Worm (Caenorhabditis elegans): ENCODE measurements around the gene mrg-1.

Gene mrg-1

DNA sequence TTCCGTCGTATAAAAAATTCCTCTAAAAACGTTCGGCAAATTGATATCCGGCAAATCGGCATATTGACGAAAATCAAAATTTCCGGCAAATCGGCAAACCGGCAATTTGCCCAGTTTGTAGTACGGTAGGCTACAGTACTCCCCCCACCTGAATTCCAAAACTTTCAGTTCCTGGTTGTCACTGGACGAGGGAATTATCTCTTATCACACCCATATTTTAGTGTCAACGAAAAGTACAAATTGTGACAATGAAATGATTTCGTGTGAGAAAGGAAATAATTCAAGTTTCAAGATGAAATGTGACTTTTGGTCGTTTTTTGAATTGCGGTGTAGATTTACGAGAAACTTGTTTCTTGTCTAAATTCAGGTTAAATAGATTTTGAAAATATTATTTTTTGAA is 41.4 kb downstream of the mrg-1 start:
- no peak for TF ChIP-seq elt-1 (tag; optimal IDR thresholded peaks at IDR 0.05)
- peak; percentile 28 for TF ChIP-seq fos-1 (tag; optimal IDR thresholded peaks at IDR 0.05)
- peak; percentile 65 for TF ChIP-seq sma-9 (GFP tag; optimal IDR thresholded peaks at IDR 0.05)
- TF ChIP-seq sma-9 (tag; optimal IDR thresholded peaks at IDR 0.05): no peak

- TF ChIP-seq lsy-2 (tag; optimal IDR thresholded peaks at IDR 0.05) (no peak), fos-1 (tag; optimal IDR thresholded peaks at IDR 0.05) (peak; percentile 39), sem-4 (tag; optimal IDR thresholded peaks at IDR 0.05) (no peak), R02D3.7 (tag; optimal IDR thresholded peaks at IDR 0.05) (no peak), sma-9 (GFP tag; optimal IDR thresholded peaks at IDR 0.05) (peak; percentile 39), sma-9 (tag; optimal IDR thresholded peaks at IDR 0.05) (no peak), alr-1 (tag; optimal IDR thresholded peaks at IDR 0.05) (no peak), aly-2 (tag; optimal IDR thresholded peaks at IDR 0.05) (no peak), nhr-11 (tag; optimal IDR thresholded peaks at IDR 0.05) (no peak)
Measured at ce11 chrIII:12831696-12832095, 42.8 kb downstream of the mrg-1 start.

- TF ChIP-seq nhr-11 (tag; optimal IDR thresholded peaks at IDR 0.05) (no peak), fos-1 (tag; optimal IDR thresholded peaks at IDR 0.05) (no peak), ceh-16 (tag; optimal IDR thresholded peaks at IDR 0.05) (no peak), zag-1 (tag; optimal IDR thresholded peaks at IDR 0.05) (no peak), elt-3 (tag; optimal IDR thresholded peaks at IDR 0.05) (no peak), Y55F3AM.14 (GFP tag; optimal IDR thresholded peaks at IDR 0.05) (no peak)
Measured at ce11 chrIII:12829068-12829467, 45.4 kb downstream of the mrg-1 start, which contains the start of gene Y37D8A.3. TSS of gene Y37D8A.3 (plus strand) at chrIII:12829368.

DNA sequence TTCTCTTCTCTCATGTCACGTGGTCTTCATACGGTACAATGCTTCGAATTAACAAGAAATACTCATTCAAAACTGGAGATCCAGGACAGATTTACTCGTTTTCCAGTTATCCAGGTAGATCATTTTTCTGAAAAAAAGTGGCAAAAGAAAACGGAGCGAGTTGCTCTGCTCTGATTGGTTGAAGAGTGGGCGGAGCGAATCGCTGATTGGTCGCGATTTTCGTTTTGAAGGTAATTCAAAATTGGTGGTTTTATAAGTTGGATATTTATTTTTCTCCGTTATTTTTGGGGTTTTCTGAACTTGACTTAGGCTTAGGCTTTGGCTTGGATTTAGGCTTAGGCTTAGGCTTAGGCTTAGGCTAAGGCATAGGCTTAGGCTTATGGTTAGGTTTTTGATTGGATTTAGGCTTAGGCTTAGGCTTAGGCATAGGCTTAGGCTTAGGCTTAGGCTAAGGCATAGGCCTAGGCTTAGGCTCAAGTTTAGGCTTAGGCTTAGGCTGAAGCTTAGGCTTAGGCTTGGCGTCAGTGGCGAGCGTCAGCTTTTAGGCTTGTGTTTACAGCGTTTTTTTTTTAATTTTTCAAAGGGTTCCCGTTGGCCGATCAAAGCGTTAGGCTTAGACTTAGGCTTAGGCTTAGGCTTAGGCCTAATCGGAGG is 51.7 kb downstream of the mrg-1 start:
- TF ChIP-seq C34F6.9 (tag; optimal IDR thresholded peaks at IDR 0.05): no peak

DNA sequence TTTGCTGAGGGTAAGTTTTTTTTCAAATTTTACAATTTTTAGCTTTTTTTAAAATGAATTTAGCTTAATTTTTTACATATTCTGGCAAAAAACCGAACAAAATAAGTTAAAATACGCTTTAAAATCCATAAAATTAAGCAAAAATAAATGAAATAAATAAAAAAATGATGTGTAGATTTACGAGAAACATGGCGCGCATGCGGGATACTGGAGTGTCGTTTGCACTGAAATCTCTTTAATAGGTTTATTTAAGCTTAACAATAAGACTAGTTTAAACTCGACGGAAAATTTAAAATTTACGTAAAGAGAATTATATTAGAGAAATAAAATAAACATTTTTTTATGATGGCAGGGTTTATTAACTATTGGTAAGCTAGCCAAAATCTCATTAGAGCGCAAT is 53.1 kb downstream of the mrg-1 start:
- no peak for TF ChIP-seq nhr-6 (tag; optimal IDR thresholded peaks at IDR 0.05)
- TF ChIP-seq zag-1 (tag; optimal IDR thresholded peaks at IDR 0.05): no peak
- peak; percentile 46 for TF ChIP-seq unc-55 (GFP tag; optimal IDR thresholded peaks at IDR 0.05)
- TF ChIP-seq fos-1 (tag; optimal IDR thresholded peaks at IDR 0.05): no peak
- TF ChIP-seq unc-39 (tag; optimal IDR thresholded peaks at IDR 0.05): no peak
- TF ChIP-seq C34F6.9 (tag; optimal IDR thresholded peaks at IDR 0.05): no peak
- no peak for TF ChIP-seq sma-9 (GFP tag; optimal IDR thresholded peaks at IDR 0.05)
- TF ChIP-seq sma-9 (tag; optimal IDR thresholded peaks at IDR 0.05): no peak
- TF ChIP-seq mab-5 (tag; optimal IDR thresholded peaks at IDR 0.05): no peak
- TF ChIP-seq lsy-2 (tag; optimal IDR thresholded peaks at IDR 0.05): peak in 1 of 2 experiments; percentile 47
- peak; percentile 3 for TF ChIP-seq lin-13 (GFP tag; optimal IDR thresholded peaks at IDR 0.05)
- TF ChIP-seq aly-2 (tag; optimal IDR thresholded peaks at IDR 0.05): no peak
- no peak for TF ChIP-seq sem-4 (tag; optimal IDR thresholded peaks at IDR 0.05)
- no peak for TF ChIP-seq ama-1 (optimal IDR thresholded peaks at IDR 0.05)
- no peak for TF ChIP-seq R02D3.7 (tag; optimal IDR thresholded peaks at IDR 0.05)
- TF ChIP-seq egl-27 (tag; optimal IDR thresholded peaks at IDR 0.05): no peak
- TF ChIP-seq lin-39 (tag; optimal IDR thresholded peaks at IDR 0.05): no peak
- TF ChIP-seq nhr-23 (tag; optimal IDR thresholded peaks at IDR 0.05): no peak
- TF ChIP-seq nhr-11 (tag; optimal IDR thresholded peaks at IDR 0.05): no peak
- no peak for TF ChIP-seq nhr-12 (tag; optimal IDR thresholded peaks at IDR 0.05)
- no peak for TF ChIP-seq sma-3 (GFP tag; optimal IDR thresholded peaks at IDR 0.05)
- TF ChIP-seq peb-1 (tag; optimal IDR thresholded peaks at IDR 0.05): no peak
- no peak for TF ChIP-seq nhr-129 (tag; optimal IDR thresholded peaks at IDR 0.05)
- no peak for TF ChIP-seq ztf-4 (tag; optimal IDR thresholded peaks at IDR 0.05)
